Fruit fly (Drosophila melanogaster): ENCODE measurements around the gene Rab11.

Gene Rab11

dm6 chr3R:21133951-21134350, 22.7 kb downstream of the Rab11 start, which contains the start of gene Usp8 (continued):
- TF ChIP-seq CG15479 (GFP tag; optimal IDR thresholded peaks at IDR 0.05) (peak; percentile 71), mam (GFP tag; optimal IDR thresholded peaks at IDR 0.05) (no peak), dmrt11E (tag; optimal IDR thresholded peaks at IDR 0.05) (peak; percentile 29), CG13624 (GFP tag; optimal IDR thresholded peaks at IDR 0.05) (no peak), CG14965 (GFP tag; optimal IDR thresholded peaks at IDR 0.05; ENCODE audit: borderline replicate concordance) (no peak), jing (GFP tag; optimal IDR thresholded peaks at IDR 0.05) (no peak), ham (GFP tag; IDR thresholded peaks at IDR 0.05) (no peak), CG13296 (GFP tag; optimal IDR thresholded peaks at IDR 0.05) (no peak), Deaf1 (tag; optimal IDR thresholded peaks at IDR 0.05) (no peak), chinmo (GFP tag; IDR thresholded peaks at IDR 0.05; ENCODE audit: partially characterized antibody) (no peak), mld (GFP tag; IDR thresholded peaks at IDR 0.05; ENCODE audit: partially characterized antibody) (no peak), CG30020 (tag; optimal IDR thresholded peaks at IDR 0.05) (peak; percentile 64), chif (GFP tag; optimal IDR thresholded peaks at IDR 0.05) (no peak), CG4707 (GFP tag; optimal IDR thresholded peaks at IDR 0.05) (no peak), tx (GFP tag; optimal IDR thresholded peaks at IDR 0.05) (no peak), maf-S (GFP tag; optimal IDR thresholded peaks at IDR 0.05) (no peak), CG8359 (GFP tag; optimal IDR thresholded peaks at IDR 0.05; ENCODE audit: borderline replicate concordance) (no peak), CG13123 (GFP tag; optimal IDR thresholded peaks at IDR 0.05) (no peak), grn (GFP tag; optimal IDR thresholded peaks at IDR 0.05) (no peak), Dref (GFP tag; IDR thresholded peaks at IDR 0.05) (peak; percentile 65), Taf1 (GFP tag; IDR thresholded peaks at IDR 0.05) (no peak), CG8924 (tag; optimal IDR thresholded peaks at IDR 0.05) (peak; percentile 70), CoRest (tag; optimal IDR thresholded peaks at IDR 0.05) (peak; percentile 68), Jarid2 (GFP tag; optimal IDR thresholded peaks at IDR 0.05) (no peak), H15 (GFP tag; IDR thresholded peaks at IDR 0.05) (no peak), Hey (tag; optimal IDR thresholded peaks at IDR 0.05) (no peak), CG13424 (tag; optimal IDR thresholded peaks at IDR 0.05) (peak; percentile 62), ftz-f1 (GFP tag; optimal IDR thresholded peaks at IDR 0.05) (no peak), Opbp (GFP tag; IDR thresholded peaks at IDR 0.05; ENCODE audit: partially characterized antibody) (no peak), CG2712 (tag; optimal IDR thresholded peaks at IDR 0.05) (peak; percentile 66), Usf (GFP tag; optimal IDR thresholded peaks at IDR 0.05) (no peak), amos (GFP tag; IDR thresholded peaks at IDR 0.05; ENCODE audit: partially characterized antibody) (no peak), CG9817 (tag; optimal IDR thresholded peaks at IDR 0.05) (peak; percentile 24), CG17385 (GFP tag; optimal IDR thresholded peaks at IDR 0.05) (no peak), p53 (GFP tag; optimal IDR thresholded peaks at IDR 0.05) (no peak), CG12219 (GFP tag; optimal IDR thresholded peaks at IDR 0.05) (no peak), klu (GFP tag; IDR thresholded peaks at IDR 0.05) (no peak), CG6254 (GFP tag; optimal IDR thresholded peaks at IDR 0.05) (no peak), Ets65A (GFP tag) (no peak), CG15696 (tag; optimal IDR thresholded peaks at IDR 0.05) (peak; percentile 37), trem (tag; optimal IDR thresholded peaks at IDR 0.05) (peak; percentile 38), gro (GFP tag; optimal IDR thresholded peaks at IDR 0.05) (no peak), Lhr (GFP tag; optimal IDR thresholded peaks at IDR 0.05) (no peak), CG4730 (GFP tag; IDR thresholded peaks at IDR 0.05) (no peak), CG12104 (GFP tag; optimal IDR thresholded peaks at IDR 0.05) (peak; percentile 25), CG16863 (GFP tag; optimal IDR thresholded peaks at IDR 0.05) (no peak), fu2 (GFP tag; optimal IDR thresholded peaks at IDR 0.05) (no peak), nerfin-2 (GFP tag; IDR thresholded peaks at IDR 0.05; ENCODE audit: partially characterized antibody) (no peak), CG34224 (GFP tag; IDR thresholded peaks at IDR 0.05; ENCODE audit: partially characterized antibody) (no peak), Ravus (GFP tag; IDR thresholded peaks at IDR 0.05) (no peak), CG1233 (GFP tag; optimal IDR thresholded peaks at IDR 0.05) (no peak)

Measured in whole organism, embryonic.